Fruit fly (Drosophila melanogaster): ENCODE results near the gene Ser.

Gene Ser

DNA sequence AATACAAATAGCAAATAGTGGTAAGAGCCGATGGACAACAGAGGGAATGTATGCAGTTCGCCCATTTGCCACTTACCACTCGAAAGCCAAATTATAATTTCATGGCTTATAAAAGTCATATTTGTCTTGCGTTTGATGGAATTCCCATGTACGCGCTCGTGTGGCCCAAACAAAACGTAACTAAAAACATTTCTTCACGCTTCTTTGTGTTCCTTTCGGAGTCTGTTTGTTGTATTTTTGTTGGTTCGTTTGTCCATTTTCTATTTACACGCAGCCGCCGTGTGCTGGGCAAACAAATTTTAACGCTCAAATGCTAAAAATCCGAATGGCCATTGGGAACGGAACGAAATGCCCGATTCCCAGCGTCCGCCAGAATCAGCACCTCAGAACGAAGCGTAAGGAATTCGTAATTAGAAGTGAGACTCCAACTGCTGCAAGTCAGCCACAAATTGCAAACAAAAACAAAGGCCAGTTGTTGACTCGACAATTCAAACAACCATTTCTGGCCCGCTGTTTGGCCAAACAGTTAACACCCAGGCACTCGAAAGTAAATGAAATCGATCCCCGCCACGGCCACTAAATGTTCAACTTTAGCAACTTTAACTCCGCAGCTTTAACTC, 14.8 kb upstream of the Ser start:
- TF ChIP-seq CG33017 (tag; optimal IDR thresholded peaks at IDR 0.05), result no peak
- no peak for TF ChIP-seq CG12768 (GFP tag; optimal IDR thresholded peaks at IDR 0.05)
- no peak for TF ChIP-seq CG1620 (GFP tag; optimal IDR thresholded peaks at IDR 0.05)
- no peak for TF ChIP-seq Clk (GFP tag; optimal IDR thresholded peaks at IDR 0.05)

- TF ChIP-seq CG7045 (GFP tag; optimal IDR thresholded peaks at IDR 0.05) (no peak), bab1 (GFP tag; optimal IDR thresholded peaks at IDR 0.05) (no peak), Crg-1 (GFP tag; optimal IDR thresholded peaks at IDR 0.05) (no peak), pad (GFP tag; optimal IDR thresholded peaks at IDR 0.05) (no peak), Clk (GFP tag; optimal IDR thresholded peaks at IDR 0.05) (no peak), CG5204 (GFP tag; optimal IDR thresholded peaks at IDR 0.05) (no peak), kay (GFP tag; ENCODE audit: borderline replicate concordance) (no peak), cnc (optimal IDR thresholded peaks at IDR 0.05) (no peak), CG14711 (tag; optimal IDR thresholded peaks at IDR 0.05) (no peak), CG12768 (GFP tag; optimal IDR thresholded peaks at IDR 0.05) (no peak), CG11617 (GFP tag; optimal IDR thresholded peaks at IDR 0.05) (no peak), ovo (GFP tag; optimal IDR thresholded peaks at IDR 0.05) (no peak), CG33017 (tag; optimal IDR thresholded peaks at IDR 0.05) (no peak), tj (GFP tag; optimal IDR thresholded peaks at IDR 0.05) (no peak), CG7101 (tag; optimal IDR thresholded peaks at IDR 0.05) (no peak), Hr96 (GFP tag; optimal IDR thresholded peaks at IDR 0.05) (no peak)
Measured at dm6 chr3R:27204694-27205414, 10.8 kb upstream of the Ser start.

DNA sequence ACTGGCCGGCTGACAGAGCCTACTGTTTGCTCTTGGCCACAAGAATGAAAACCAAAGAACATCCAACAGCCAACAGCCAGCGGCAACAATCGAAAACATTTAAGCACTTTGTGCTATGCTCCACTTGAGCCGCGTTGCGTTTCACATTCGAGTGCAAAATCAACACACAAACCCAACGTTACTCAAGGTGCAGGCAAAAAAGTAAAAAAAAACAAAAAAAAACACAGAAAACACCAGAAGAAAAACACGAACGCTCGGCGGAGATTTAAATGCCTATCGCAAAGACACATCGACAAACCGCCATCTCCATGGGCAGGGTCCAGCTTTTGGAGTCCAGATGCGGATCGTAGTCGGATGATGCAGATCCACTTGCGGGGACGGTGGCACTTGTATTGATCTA, 9.8 kb upstream of the Ser start:
- no peak for TF ChIP-seq CG11617 (GFP tag; optimal IDR thresholded peaks at IDR 0.05)

dm6 chr3R:27202330-27202729, 8.3 kb upstream of the Ser start:
- TF ChIP-seq CG33017 (tag; optimal IDR thresholded peaks at IDR 0.05) (no peak), CG1620 (GFP tag; optimal IDR thresholded peaks at IDR 0.05) (no peak), CG7045 (GFP tag; optimal IDR thresholded peaks at IDR 0.05) (no peak), Crg-1 (GFP tag; optimal IDR thresholded peaks at IDR 0.05) (no peak), CG11617 (GFP tag; optimal IDR thresholded peaks at IDR 0.05) (no peak), Clk (GFP tag; optimal IDR thresholded peaks at IDR 0.05) (no peak), CG14711 (tag; optimal IDR thresholded peaks at IDR 0.05) (no peak), toe (GFP tag; optimal IDR thresholded peaks at IDR 0.05) (no peak), kay (GFP tag; ENCODE audit: borderline replicate concordance) (no peak), Mnt (GFP tag; optimal IDR thresholded peaks at IDR 0.05) (no peak), Hr96 (GFP tag; optimal IDR thresholded peaks at IDR 0.05) (no peak), cnc (optimal IDR thresholded peaks at IDR 0.05) (no peak), CG12768 (GFP tag; optimal IDR thresholded peaks at IDR 0.05) (no peak), tj (GFP tag; optimal IDR thresholded peaks at IDR 0.05) (no peak), pad (GFP tag; optimal IDR thresholded peaks at IDR 0.05) (no peak), CG7101 (tag; optimal IDR thresholded peaks at IDR 0.05) (no peak), cic (GFP tag; optimal IDR thresholded peaks at IDR 0.05) (no peak), ovo (GFP tag; optimal IDR thresholded peaks at IDR 0.05) (no peak)

- TF ChIP-seq Clk (GFP tag; optimal IDR thresholded peaks at IDR 0.05) (no peak), kay (GFP tag; ENCODE audit: borderline replicate concordance) (no peak), CG11617 (GFP tag; optimal IDR thresholded peaks at IDR 0.05) (no peak), CG33017 (tag; optimal IDR thresholded peaks at IDR 0.05) (no peak), ovo (GFP tag; optimal IDR thresholded peaks at IDR 0.05) (no peak), CG7101 (tag; optimal IDR thresholded peaks at IDR 0.05) (no peak), CG7045 (GFP tag; optimal IDR thresholded peaks at IDR 0.05) (no peak), CG5204 (GFP tag; optimal IDR thresholded peaks at IDR 0.05) (no peak), toe (GFP tag; optimal IDR thresholded peaks at IDR 0.05) (no peak), Crg-1 (GFP tag; optimal IDR thresholded peaks at IDR 0.05) (no peak)
Measured at dm6 chr3R:27201538-27202281, 7.6 kb upstream of the Ser start.

dm6 chr3R:27198883-27199780, 5.1 kb upstream of the Ser start:
- TF ChIP-seq Clk (GFP tag; optimal IDR thresholded peaks at IDR 0.05) (no peak), CG33017 (tag; optimal IDR thresholded peaks at IDR 0.05) (no peak), CG7101 (tag; optimal IDR thresholded peaks at IDR 0.05) (no peak), CG5204 (GFP tag; optimal IDR thresholded peaks at IDR 0.05) (no peak), toe (GFP tag; optimal IDR thresholded peaks at IDR 0.05) (no peak), bab1 (GFP tag; optimal IDR thresholded peaks at IDR 0.05) (no peak), Hr96 (GFP tag; optimal IDR thresholded peaks at IDR 0.05) (no peak), ovo (GFP tag; optimal IDR thresholded peaks at IDR 0.05) (no peak), CG1620 (GFP tag; optimal IDR thresholded peaks at IDR 0.05) (no peak), CG7045 (GFP tag; optimal IDR thresholded peaks at IDR 0.05) (no peak), Mnt (GFP tag; optimal IDR thresholded peaks at IDR 0.05) (no peak), CG14711 (tag; optimal IDR thresholded peaks at IDR 0.05) (no peak), cic (GFP tag; optimal IDR thresholded peaks at IDR 0.05) (no peak)
